Worm (Caenorhabditis elegans) whole organism, young adult: Measurements from ENCODE around the gene cnc-10.

Source experiments
- ama-1 ChIP-seq, 3 experiments: fragments of 150-350 bp in 1 of 3; sonication (generic microtip) in 2 of 3; optimal IDR thresholded peaks; 2 replicates each; lab custom pipeline; 2014 to 2018; ENCODE audit warnings: missing biosample characterization in 2 of 3, missing genetic modification characterization in 2 of 3, missing genetic modification reagents in 2 of 3
- bed-2 ChIP-seq: fragments of 200-800 bp; sonication (Bioruptor generic); IDR thresholded peaks from 2 replicates; pipeline ENCODE4 v1.3.6; 2022; ENCODE audit warnings: missing genetic modification reagents, missing genetic modification characterization, missing compliant biosample characterization
- cebp-1 ChIP-seq, 2 experiments: fragments of 200-800 bp in 1 of 2; sonication (Bioruptor generic) in 1 of 2; sonication (generic microtip) in 1 of 2; IDR thresholded peaks in 1 of 2; optimal IDR thresholded peaks in 1 of 2; 2 replicates each; pipeline versions ENCODE4 v1.3.6 to Lab custom; 2017 to 2022; ENCODE audit warnings: missing compliant biosample characterization in 2 of 2, missing genetic modification characterization in 2 of 2, mild to moderate bottlenecking in 1 of 2, missing genetic modification reagents in 1 of 2, moderate library complexity in 1 of 2
- madf-3 ChIP-seq: fragments of 200-800 bp; sonication (Bioruptor generic); IDR thresholded peaks from 2 replicates; pipeline ENCODE4 v1.3.6; 2022; ENCODE audit warnings: missing genetic modification reagents, missing genetic modification characterization, missing compliant biosample characterization
- nhr-120 ChIP-seq: fragments of 200-800 bp; sonication (Bioruptor generic); IDR thresholded peaks from 2 replicates; pipeline ENCODE4 v1.3.6; 2022; ENCODE audit warnings: missing genetic modification characterization, missing compliant biosample characterization

DNA sequence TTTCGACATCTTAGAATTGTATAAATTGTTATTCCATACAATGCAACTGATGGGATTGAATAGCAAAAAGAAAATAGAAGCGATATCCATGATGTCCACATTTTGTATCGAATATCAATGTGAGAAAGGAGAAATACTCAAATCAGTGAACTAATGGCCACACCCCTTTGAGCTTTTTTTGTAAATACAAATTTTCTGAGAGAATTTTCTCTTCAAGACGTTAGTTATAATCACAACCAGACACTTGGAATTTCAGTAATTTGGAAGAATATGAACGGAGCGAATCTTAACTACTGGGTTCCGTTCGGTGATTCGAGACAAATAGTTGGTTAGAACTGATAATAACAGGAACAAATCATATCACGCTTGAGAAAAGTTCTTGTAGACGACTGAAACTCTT, 21.2 kb upstream of the cnc-10 start, which contains the start of gene srg-41:
- TF ChIP-seq nhr-120 (no peak), cebp-1 (GFP tag; IDR thresholded peaks at IDR 0.05; lab: Robert Waterston, UW) (no peak), cebp-1 (tag; optimal IDR thresholded peaks at IDR 0.05; lab: Kevin White, UChicago) (no peak), madf-3 (GFP tag; lab: Robert Waterston, UW) (no peak), bed-2 (GFP tag; lab: Robert Waterston, UW) (no peak), ama-1 (optimal IDR thresholded peaks at IDR 0.05; lab: Kevin White, UChicago) (no peak), ama-1 (GFP tag; optimal IDR thresholded peaks at IDR 0.05; lab: Kevin White, UChicago) (no peak)
